Worm (Caenorhabditis elegans): Measurements from ENCODE around the gene F38B7.2.

ce11 chrV:11580826-11581225, 37.1 kb downstream of the F38B7.2 start, which contains the start of gene srx-90:
- TF ChIP-seq nhr-11 (tag; optimal IDR thresholded peaks at IDR 0.05) (no peak), hlh-15 (tag; optimal IDR thresholded peaks at IDR 0.05) (no peak), elt-2 (tag; optimal IDR thresholded peaks at IDR 0.05) (no peak), C38D4.7 (GFP tag; optimal IDR thresholded peaks at IDR 0.05) (no peak), pha-4 (tag; optimal IDR thresholded peaks at IDR 0.05) (no peak)

Data from whole organism, late embryonic.